Fruit fly (Drosophila melanogaster) whole organism, pupa: ENCODE measurements around the gene CG34027.

ENCODE experiments used
- CG17806 ChIP-seq: fragments of 200-800 bp; sonication (Bioruptor generic); optimal IDR thresholded peaks from 2 replicates; lab custom pipeline; 2018; ENCODE audit warnings: missing biosample characterization, mild to moderate bottlenecking, missing genetic modification characterization, moderate library complexity
- CG32121 ChIP-seq: fragments of 200-800 bp; sonication (Bioruptor generic); IDR thresholded peaks from 2 replicates; pipeline ENCODE4 v1.3.6; 2022; ENCODE audit warnings: missing biosample characterization, missing genetic modification characterization
- CG34367 ChIP-seq: fragments of 200-800 bp; sonication (Bioruptor generic); optimal IDR thresholded peaks from 2 replicates; lab custom pipeline; 2018; ENCODE audit warnings: missing biosample characterization, mild to moderate bottlenecking, missing genetic modification characterization
- Ets98B ChIP-seq: fragments of 200-800 bp; sonication (Bioruptor generic); IDR thresholded peaks from 2 replicates; pipeline ENCODE4 v1.3.6; 2022; ENCODE audit warnings: missing biosample characterization, missing genetic modification characterization
- Pif1A ChIP-seq: fragments of 200-800 bp; sonication (Bioruptor generic); optimal IDR thresholded peaks from 3 replicates; lab custom pipeline; 2016; ENCODE audit warnings: missing biosample characterization, missing genetic modification characterization
- Snoo ChIP-seq: fragments of 200-800 bp; sonication (Bioruptor generic); optimal IDR thresholded peaks from 3 replicates; lab custom pipeline; 2017; ENCODE audit warnings: missing biosample characterization, mild to moderate bottlenecking, missing genetic modification characterization, inconsistent platforms
- fd96Ca ChIP-seq: fragments of 200-800 bp; sonication (Bioruptor generic); IDR thresholded peaks from 3 replicates; pipeline ENCODE4 v1.3.6; 2022; ENCODE audit warnings: missing biosample characterization, missing genetic modification characterization
- gl ChIP-seq: fragments of 200-800 bp; sonication (Bioruptor generic); optimal IDR thresholded peaks from 2 replicates; lab custom pipeline; 2018; ENCODE audit warnings: missing biosample characterization, mild to moderate bottlenecking, missing genetic modification characterization

DNA sequence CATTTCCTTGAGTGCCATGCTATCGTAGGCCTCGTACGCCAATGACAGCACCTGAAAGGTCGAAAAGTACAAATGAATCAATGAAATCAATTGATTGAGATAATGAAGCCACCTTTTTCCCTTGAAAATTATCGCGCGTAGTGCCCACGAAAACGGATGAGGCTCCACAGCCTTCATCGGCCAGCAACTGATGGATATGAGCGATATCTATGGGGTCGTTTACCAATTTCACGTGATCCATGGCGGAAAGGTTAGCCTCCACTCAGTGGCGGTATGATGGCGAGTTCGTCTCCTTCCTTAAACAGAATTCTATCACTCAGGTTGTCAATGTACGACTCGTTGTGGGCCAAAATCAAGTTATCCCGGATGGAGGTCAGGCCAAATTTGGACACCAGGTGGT is 18.0 kb upstream of the CG34027 start:
- TF ChIP-seq CG34367 (tag; lab: Kevin White, UChicago) (no peak), Ets98B (no peak), Snoo (tag; lab: Kevin White, UChicago) (no peak), CG32121 (no peak), fd96Ca (GFP tag; lab: Robert Waterston, UW) (no peak), Pif1A (GFP tag; lab: Kevin White, UChicago) (no peak), CG17806 (tag; lab: Kevin White, UChicago) (no peak), gl (tag; lab: Kevin White, UChicago) (no peak)
